Worm (Caenorhabditis elegans): ENCODE measurements around the gene pqn-73.

ce11 chrII:8573044-8573443 lies 32.5 kb downstream of the pqn-73 start, which contains the start of gene F54C9.7:
- TF ChIP-seq skn-1 (tag; optimal IDR thresholded peaks at IDR 0.05), result no peak
- TF ChIP-seq sox-4 (tag; optimal IDR thresholded peaks at IDR 0.05), result no peak
- TF ChIP-seq rnt-1 (tag; optimal IDR thresholded peaks at IDR 0.05), result no peak
